Worm (Caenorhabditis elegans): ENCODE results near the gene F22E12.1.

F22E12.1 gene

DNA sequence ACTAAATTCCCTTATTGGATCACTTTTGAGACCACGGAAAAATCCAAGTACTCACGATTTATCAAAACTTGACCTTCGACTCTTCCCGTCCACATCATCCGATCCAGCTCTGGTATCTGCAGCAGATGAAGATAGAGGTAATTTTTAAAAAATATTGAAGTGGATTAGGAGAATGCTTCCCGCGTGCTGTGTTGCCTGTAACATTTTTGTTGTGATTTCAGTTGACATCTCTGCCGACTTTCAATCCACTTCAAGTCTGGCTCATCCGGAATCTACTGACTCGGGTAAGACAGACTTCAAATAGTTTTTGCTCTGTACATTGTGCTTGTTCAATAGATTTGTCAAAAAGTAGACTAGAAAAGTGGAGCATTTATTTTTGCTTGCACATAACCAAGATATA is 18.3 kb upstream of the F22E12.1 start:
- TF ChIP-seq aly-2 (tag; optimal IDR thresholded peaks at IDR 0.05) (no peak), nhr-84 (tag; optimal IDR thresholded peaks at IDR 0.05) (no peak), ceh-88 (GFP tag; IDR thresholded peaks at IDR 0.05) (no peak), unc-86 (tag; optimal IDR thresholded peaks at IDR 0.05) (no peak), egl-13 (tag; optimal IDR thresholded peaks at IDR 0.05) (no peak), hlh-4 (tag; optimal IDR thresholded peaks at IDR 0.05) (no peak), isw-1 (GFP tag; IDR thresholded peaks at IDR 0.05) (no peak), ztf-4 (tag; optimal IDR thresholded peaks at IDR 0.05) (no peak)

DNA sequence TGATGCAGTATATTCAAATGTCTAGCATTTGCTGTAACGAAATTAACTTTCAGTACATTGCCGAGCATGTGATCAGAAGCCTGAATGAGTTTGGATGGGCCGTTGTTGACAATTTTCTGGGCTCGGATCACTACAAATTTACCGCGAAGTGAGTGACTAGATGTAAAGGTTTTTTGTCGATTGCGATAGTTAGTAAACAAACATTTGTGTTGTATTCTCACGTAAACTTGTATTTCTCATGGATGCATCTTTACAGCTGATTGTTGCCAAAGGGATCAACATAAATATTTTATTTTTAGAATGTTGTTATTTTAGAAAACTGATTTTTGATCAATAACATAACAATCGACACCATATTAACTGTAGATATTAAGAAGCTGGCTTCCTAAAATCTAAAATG is 16.9 kb upstream of the F22E12.1 start:
- TF ChIP-seq ama-1 (optimal IDR thresholded peaks at IDR 0.05) (no peak), zag-1 (tag; optimal IDR thresholded peaks at IDR 0.05) (no peak), nhr-12 (tag; optimal IDR thresholded peaks at IDR 0.05) (no peak), alr-1 (tag; optimal IDR thresholded peaks at IDR 0.05; ENCODE audit: borderline replicate concordance) (no peak), Y116A8C.19 (tag; optimal IDR thresholded peaks at IDR 0.05; ENCODE audit: borderline replicate concordance) (no peak), lsy-2 (tag; optimal IDR thresholded peaks at IDR 0.05) (no peak), lin-35 (GFP tag; optimal IDR thresholded peaks at IDR 0.05) (no peak), ztf-11 (tag; optimal IDR thresholded peaks at IDR 0.05) (no peak), mab-9 (GFP tag; IDR thresholded peaks at IDR 0.05) (no peak), sptf-1 (tag; optimal IDR thresholded peaks at IDR 0.05) (no peak), nhr-11 (tag; optimal IDR thresholded peaks at IDR 0.05) (no peak)

DNA sequence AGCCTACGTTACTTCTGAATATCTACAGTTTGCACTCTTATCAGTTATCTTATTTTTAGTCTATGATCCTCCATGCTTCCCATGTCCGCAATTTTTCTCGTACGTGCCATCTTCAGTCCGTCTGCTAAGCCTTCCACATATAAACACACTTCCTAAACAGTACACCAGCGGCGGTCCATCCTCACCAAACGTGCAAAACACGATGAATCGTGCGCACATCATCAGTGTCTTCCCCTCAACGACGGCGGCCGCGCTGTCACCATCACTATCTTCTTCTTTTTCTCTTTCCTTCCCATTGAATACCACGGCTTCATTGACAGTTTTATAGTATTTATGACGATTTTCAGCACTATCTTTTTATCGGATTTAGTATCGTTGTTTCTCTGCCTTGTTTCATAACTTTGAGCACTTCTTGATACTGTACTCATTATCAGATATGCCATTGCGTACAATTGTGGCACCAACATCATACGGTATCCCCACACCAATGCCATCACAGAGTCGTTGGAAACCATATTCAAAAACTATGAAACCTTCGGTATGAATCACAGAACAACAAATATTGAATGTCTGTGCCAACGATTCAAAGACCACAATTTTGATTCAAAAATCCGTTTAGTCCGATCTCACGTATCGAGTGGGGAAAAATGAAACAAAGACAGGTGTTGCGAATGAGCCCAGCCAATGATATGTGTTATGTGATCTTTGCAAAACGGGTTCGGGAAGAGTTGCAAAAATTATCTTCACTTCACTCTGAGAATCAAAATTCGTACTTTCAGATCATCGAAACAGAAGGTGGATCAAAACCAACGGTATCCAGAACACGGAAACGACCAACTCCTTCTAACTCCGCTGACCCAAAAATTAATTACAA is 16.0 kb upstream of the F22E12.1 start:
- TF ChIP-seq dpl-1 (GFP tag; optimal IDR thresholded peaks at IDR 0.05) (no peak), efl-1 (optimal IDR thresholded peaks at IDR 0.05) (no peak), efl-1 (GFP tag; optimal IDR thresholded peaks at IDR 0.05 in 1 of 2) (peak in 1 of 2 experiments; percentile 85), rnt-1 (tag; optimal IDR thresholded peaks at IDR 0.05) (peak; percentile 9), zag-1 (tag; optimal IDR thresholded peaks at IDR 0.05) (no peak), C16A3.4 (tag; optimal IDR thresholded peaks at IDR 0.05) (no peak)

DNA sequence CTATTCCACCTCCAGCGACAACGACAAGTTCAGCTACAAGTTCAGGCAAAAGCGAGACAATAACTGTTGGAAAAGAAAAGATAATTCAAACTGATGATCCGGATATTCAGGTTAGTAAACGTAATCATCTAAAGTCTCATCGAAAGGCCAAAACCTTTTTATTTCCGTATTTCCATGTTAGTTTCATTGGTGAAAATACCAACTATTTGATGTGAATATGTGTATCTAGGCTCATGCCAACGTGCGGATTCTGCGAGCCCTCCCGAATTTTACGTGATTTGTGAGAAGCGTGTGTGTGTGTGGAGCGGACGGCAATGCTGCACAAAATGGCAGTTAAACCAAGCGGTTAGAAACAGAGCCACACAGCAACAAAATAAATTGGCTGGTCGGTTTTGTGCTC is 13.9 kb upstream of the F22E12.1 start:
- TF ChIP-seq mdl-1 (tag; optimal IDR thresholded peaks at IDR 0.05), result no peak
- no peak for TF ChIP-seq sup-37 (GFP tag; optimal IDR thresholded peaks at IDR 0.05)
- no peak for TF ChIP-seq nhr-19 (GFP tag; conservative IDR thresholded peaks at IDR 0.05)
- no peak for TF ChIP-seq fkh-10 (GFP tag; optimal IDR thresholded peaks at IDR 0.05)
- TF ChIP-seq zip-4 (GFP tag; optimal IDR thresholded peaks at IDR 0.05), result no peak
- no peak for TF ChIP-seq pax-3 (tag; optimal IDR thresholded peaks at IDR 0.05)
- no peak for TF ChIP-seq nhr-90 (tag; optimal IDR thresholded peaks at IDR 0.05; ENCODE audit: poor library complexity)
- TF ChIP-seq C34B4.2 (tag; optimal IDR thresholded peaks at IDR 0.05), result no peak
- no peak for TF ChIP-seq blmp-1 (tag; optimal IDR thresholded peaks at IDR 0.05)
- TF ChIP-seq nhr-20 (tag; optimal IDR thresholded peaks at IDR 0.05), result no peak
- no peak for TF ChIP-seq snu-23 (GFP tag; optimal IDR thresholded peaks at IDR 0.05)
- no peak for TF ChIP-seq lir-3 (tag; optimal IDR thresholded peaks at IDR 0.05; ENCODE audit: poor library complexity)

DNA sequence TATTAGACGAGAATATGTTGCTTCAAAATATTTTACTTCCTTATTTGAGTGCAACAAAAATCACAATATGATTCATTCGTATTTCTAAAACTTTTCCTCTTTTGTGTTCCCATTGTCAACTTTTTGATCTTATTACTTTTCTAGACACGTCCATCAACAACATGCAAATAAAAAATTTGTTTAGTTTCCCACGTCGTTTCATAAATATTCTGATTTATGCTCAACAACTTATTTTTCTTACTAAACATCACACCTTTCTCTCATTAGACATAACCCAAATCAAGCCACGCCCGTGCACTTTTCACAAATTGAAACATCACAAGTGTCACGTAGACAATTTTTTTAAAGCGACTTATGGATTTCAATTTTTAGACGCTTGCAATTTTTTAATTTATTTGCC is 12.7 kb upstream of the F22E12.1 start:
- TF ChIP-seq unc-62 (GFP tag; optimal IDR thresholded peaks at IDR 0.05) (no peak), ces-1 (GFP tag; optimal IDR thresholded peaks at IDR 0.05) (no peak), fkh-8 (tag; optimal IDR thresholded peaks at IDR 0.05) (peak; percentile 12), efl-1 (optimal IDR thresholded peaks at IDR 0.05) (no peak), efl-1 (GFP tag; optimal IDR thresholded peaks at IDR 0.05 in 1 of 2) (peak in 1 of 2 experiments; percentile 71)
